Worm (Caenorhabditis elegans): ENCODE measurements around the gene prp-39.
"Not testable (repeated sequence)": the region's sequence is repeated elsewhere in the genome, so short reads cannot be mapped to it uniquely, and the experiment has no call there.

DNA sequence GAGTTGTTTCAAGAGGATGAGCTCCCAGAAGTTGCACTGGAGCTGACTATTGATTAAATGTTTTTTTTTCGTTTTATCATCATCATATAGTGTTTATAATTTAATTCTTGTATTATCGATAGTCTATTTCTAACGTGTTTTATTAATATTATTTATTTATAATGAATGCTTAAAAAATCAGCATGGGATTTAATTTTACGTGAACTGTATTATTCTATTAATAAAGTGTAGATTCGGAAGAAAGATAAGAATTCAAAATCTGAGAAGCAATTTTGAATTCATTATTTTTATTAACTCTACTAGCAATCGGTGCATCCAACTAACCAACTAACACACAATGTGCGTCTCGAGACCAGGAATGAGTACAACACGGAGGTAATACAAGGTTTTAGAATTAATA is 19.1 kb downstream of the prp-39 start, which contains the start of gene C14C11.1:
- TF ChIP-seq T23F11.4 (GFP tag; optimal IDR thresholded peaks at IDR 0.05); pha-4 (tag; optimal IDR thresholded peaks at IDR 0.05); K02D7.2 (tag; optimal IDR thresholded peaks at IDR 0.05); elt-2 (tag; optimal IDR thresholded peaks at IDR 0.05); tbx-7 (tag; optimal IDR thresholded peaks at IDR 0.05); ama-1 (optimal IDR thresholded peaks at IDR 0.05); syd-9 (tag; optimal IDR thresholded peaks at IDR 0.05); odd-2 (tag; optimal IDR thresholded peaks at IDR 0.05); nhr-11 (tag; optimal IDR thresholded peaks at IDR 0.05); nhr-232 (tag; optimal IDR thresholded peaks at IDR 0.05); hlh-30 (tag; optimal IDR thresholded peaks at IDR 0.05; ENCODE audit: insufficient read depth); ceh-9 (tag; optimal IDR thresholded peaks at IDR 0.05); dmd-4 (tag; optimal IDR thresholded peaks at IDR 0.05; ENCODE audit: borderline replicate concordance): not testable (repeated sequence)
